Worm (Caenorhabditis elegans): Measurements from ENCODE around the gene C01B10.44.

ce11 chrIV:6621252-6621651, 2.2 kb upstream of the C01B10.44 start, which contains the start of gene C01B10.3:
- TF ChIP-seq him-1 (tag; optimal IDR thresholded peaks at IDR 0.05), result no peak
- no peak for TF ChIP-seq W03F9.2 (tag; optimal IDR thresholded peaks at IDR 0.05)
- no peak for TF ChIP-seq dao-5 (tag; optimal IDR thresholded peaks at IDR 0.05)

Measured in whole organism, L4/young adult.